Fruit fly (Drosophila melanogaster) whole organism, prepupa: Measurements from ENCODE around the gene CG6733.

Experiments
- Blimp-1 ChIP-seq: fragments of 200-800 bp; sonication (Bioruptor generic); optimal IDR thresholded peaks from 3 replicates; lab custom pipeline; 2017; ENCODE audit warnings: missing biosample characterization, missing genetic modification characterization, mild to moderate bottlenecking, moderate library complexity, missing genetic modification reagents
- CG11294 ChIP-seq: fragments of 200-800 bp; sonication (Bioruptor generic); IDR thresholded peaks from 2 replicates; pipeline ENCODE4 v1.3.6; 2022; ENCODE audit warnings: missing biosample characterization, missing genetic modification characterization
- CG8319 ChIP-seq: fragments of 200-800 bp; sonication (Bioruptor generic); optimal IDR thresholded peaks from 3 replicates; lab custom pipeline; 2016; ENCODE audit warnings: missing biosample characterization, missing genetic modification characterization
- Met ChIP-seq: fragments of 200-800 bp; sonication (Bioruptor generic); optimal IDR thresholded peaks from 3 replicates; lab custom pipeline; 2016; ENCODE audit warnings: missing biosample characterization, missing genetic modification characterization
- achi ChIP-seq: fragments of 200-800 bp; sonication (Bioruptor generic); optimal IDR thresholded peaks from 3 replicates; lab custom pipeline; 2016; ENCODE audit warnings: missing biosample characterization, missing genetic modification characterization
- dsx ChIP-seq: fragments of 200-800 bp; optimal IDR thresholded peaks from 3 replicates; lab custom pipeline; 2019; ENCODE audit warnings: missing biosample characterization, mild to moderate bottlenecking, missing genetic modification characterization, moderate library complexity; ENCODE audit not compliant: poor library complexity, severe bottlenecking
- spab ChIP-seq: fragments of 200-800 bp; sonication (Bioruptor generic); optimal IDR thresholded peaks from 2 replicates; lab custom pipeline; 2017; ENCODE audit warnings: missing biosample characterization, mild to moderate bottlenecking, missing genetic modification characterization, missing genetic modification reagents
- ss ChIP-seq, 2 experiments: fragments of 200-800 bp; sonication (Bioruptor generic); optimal IDR thresholded peaks; 2 replicates in 1 of 2; 3 replicates in 1 of 2; lab custom pipeline; 2017 to 2018; ENCODE audit warnings: mild to moderate bottlenecking in 2 of 2, missing biosample characterization in 2 of 2, missing genetic modification characterization in 2 of 2, moderate library complexity in 1 of 2
- topi ChIP-seq: fragments of 200-800 bp; sonication (Bioruptor generic); optimal IDR thresholded peaks from 3 replicates; lab custom pipeline; 2016; ENCODE audit warnings: missing biosample characterization, missing genetic modification characterization

dm6 chr3R:23060166-23060565 is 37.4 kb upstream of the CG6733 start:
- no peak for TF ChIP-seq CG11294 (GFP tag; lab: Robert Waterston, UW)
- no peak for TF ChIP-seq topi (GFP tag; lab: Kevin White, UChicago)
- TF ChIP-seq ss (GFP tag; optimal IDR thresholded peaks at IDR 0.05; lab: Kevin White, UChicago) = no peak
- TF ChIP-seq spab (GFP tag; lab: Kevin White, UChicago) = no peak
- TF ChIP-seq CG8319 (GFP tag; lab: Kevin White, UChicago) = no peak
- no peak for TF ChIP-seq achi (GFP tag; lab: Kevin White, UChicago)
- no peak for TF ChIP-seq dsx (GFP tag; lab: Kevin White, UChicago)
- no peak for TF ChIP-seq Blimp-1 (GFP tag; lab: Kevin White, UChicago)
- no peak for TF ChIP-seq Met (GFP tag; lab: Kevin White, UChicago)
